Fruit fly (Drosophila melanogaster) whole organism, embryonic: Measurements from ENCODE around the gene Polr3E.

Experiments used
- B-H1 ChIP-seq: fragments of 200-800 bp; sonication (Bioruptor generic); IDR thresholded peaks from 3 replicates; pipeline ENCODE4 v1.3.6; 2022; ENCODE audit warnings: missing biosample characterization, missing genetic modification characterization
- CG12236 ChIP-seq: fragments of 200-800 bp; sonication (Bioruptor generic); optimal IDR thresholded peaks from 2 replicates; lab custom pipeline; 2016; ENCODE audit warnings: missing biosample characterization, missing genetic modification characterization
- CG31224 ChIP-seq: fragments of 200-800 bp; sonication (Bioruptor generic); IDR thresholded peaks from 2 replicates; pipeline ENCODE4 v1.3.6; 2022; ENCODE audit warnings: missing biosample characterization, missing genetic modification characterization
- Gsc ChIP-seq: fragments of 200-800 bp; sonication (Bioruptor generic); IDR thresholded peaks from 2 replicates; pipeline ENCODE4 v1.3.6; 2022; ENCODE audit warnings: missing biosample characterization, missing genetic modification characterization
- HmgD ChIP-seq: fragments of 200-800 bp; sonication (Bioruptor generic); optimal IDR thresholded peaks from 3 replicates; lab custom pipeline; 2016; ENCODE audit warnings: missing biosample characterization, missing genetic modification characterization
- Hr39 ChIP-seq: fragments of >200 bp; optimal IDR thresholded peaks from 2 replicates; lab custom pipeline; 2017
- NC2β ChIP-seq: fragments of 200-800 bp; sonication (Bioruptor generic); optimal IDR thresholded peaks from 2 replicates; lab custom pipeline; 2016; ENCODE audit warnings: missing biosample characterization, missing genetic modification characterization
- Oaz ChIP-seq: fragments of 200-800 bp; sonication (Bioruptor generic); IDR thresholded peaks from 2 replicates; pipeline ENCODE4 v1.3.6; 2022; ENCODE audit warnings: missing biosample characterization, missing genetic modification characterization
- Tbp ChIP-seq: fragments of >200 bp; optimal IDR thresholded peaks from 2 replicates; lab custom pipeline; 2018; ENCODE audit warnings: missing biosample characterization, missing genetic modification characterization
- Vsx1 ChIP-seq: fragments of 200-800 bp; sonication (Bioruptor generic); optimal IDR thresholded peaks from 2 replicates; lab custom pipeline; 2017; ENCODE audit warnings: missing biosample characterization, mild to moderate bottlenecking, missing genetic modification characterization, missing genetic modification reagents
- dm ChIP-seq: fragments of 200-800 bp; sonication (Bioruptor generic); optimal IDR thresholded peaks from 3 replicates; lab custom pipeline; 2016; ENCODE audit warnings: missing biosample characterization, missing genetic modification characterization
- h ChIP-seq: fragments of >200 bp; optimal IDR thresholded peaks from 2 replicates; lab custom pipeline; 2017
- inv ChIP-seq: fragments of 200-800 bp; sonication (Bioruptor generic); IDR thresholded peaks from 2 replicates; pipeline ENCODE4 v1.3.6; 2022; ENCODE audit warnings: missing biosample characterization, missing genetic modification characterization; ENCODE audit not compliant: partially characterized antibody
- lmd ChIP-seq: fragments of 200-800 bp; sonication (Bioruptor generic); IDR thresholded peaks from 2 replicates; pipeline ENCODE4 v1.3.6; 2022; ENCODE audit warnings: missing biosample characterization, missing genetic modification characterization

DNA sequence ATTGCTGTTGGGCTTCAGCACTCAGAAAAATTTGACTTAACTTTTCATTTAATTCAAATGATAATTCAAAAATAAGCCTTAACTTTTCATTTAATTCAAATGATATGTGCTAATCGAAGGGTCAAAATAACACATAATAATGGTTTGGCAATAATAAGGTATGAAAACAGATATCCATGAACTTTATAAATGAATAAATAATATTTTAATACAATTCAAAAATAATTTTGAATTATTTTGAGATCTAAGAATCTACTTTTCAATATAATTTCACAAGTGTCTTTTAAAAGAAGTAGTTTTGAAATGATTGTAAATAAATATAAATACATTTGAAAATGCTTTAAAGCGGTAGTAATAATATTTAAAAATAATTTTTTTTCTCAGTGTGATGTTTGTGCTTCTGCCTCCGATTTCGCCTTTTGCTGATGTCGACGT is 44.7 kb upstream of the Polr3E start:
- no peak for TF ChIP-seq h
- TF ChIP-seq CG12236, result no peak
- TF ChIP-seq inv (GFP tag; lab: Robert Waterston, UW), result no peak
- TF ChIP-seq Gsc, result no peak
- TF ChIP-seq B-H1, result no peak
- no peak for TF ChIP-seq Vsx1
- no peak for TF ChIP-seq Oaz (GFP tag; lab: Robert Waterston, UW)
- no peak for TF ChIP-seq CG31224
- TF ChIP-seq lmd, result no peak
- no peak for TF ChIP-seq Tbp
- no peak for TF ChIP-seq HmgD (GFP tag; lab: Kevin White, UChicago)
- no peak for TF ChIP-seq Hr39
- no peak for TF ChIP-seq dm
- TF ChIP-seq NC2β, result no peak
